Worm (Caenorhabditis elegans) whole organism, L2 larva: Measurements from ENCODE around the gene nhr-94.

Source experiments
- C34F6.9 ChIP-seq: fragments of 150-350 bp; optimal IDR thresholded peaks from 2 replicates; lab custom pipeline; 2014; ENCODE audit warnings: missing biosample characterization, missing genetic modification characterization
- F13H6.1 ChIP-seq: sonication (generic microtip); optimal IDR thresholded peaks from 2 replicates; lab custom pipeline; 2016; ENCODE audit warnings: missing genetic modification characterization, missing compliant biosample characterization
- R02D3.7 ChIP-seq: fragments of 150-350 bp; optimal IDR thresholded peaks from 2 replicates; lab custom pipeline; 2014; ENCODE audit warnings: missing biosample characterization, missing genetic modification characterization
- Y55F3AM.14 ChIP-seq: fragments of 200-800 bp; sonication (Bioruptor generic); optimal IDR thresholded peaks from 2 replicates; lab custom pipeline; 2018; ENCODE audit warnings: mild to moderate bottlenecking, missing genetic modification characterization, missing compliant biosample characterization
- ZK546.5 ChIP-seq: sonication (generic microtip); optimal IDR thresholded peaks from 2 replicates; lab custom pipeline; 2017; ENCODE audit warnings: missing biosample characterization, missing genetic modification characterization
- alr-1 ChIP-seq: fragments of 150-350 bp; optimal IDR thresholded peaks from 2 replicates; lab custom pipeline; 2014; ENCODE audit warnings: missing biosample characterization, missing genetic modification characterization
- aly-2 ChIP-seq: fragments of 150-350 bp; optimal IDR thresholded peaks from 2 replicates; lab custom pipeline; 2014; ENCODE audit warnings: missing biosample characterization, missing genetic modification characterization
- ama-1 ChIP-seq: fragments of 150-350 bp; optimal IDR thresholded peaks from 2 replicates; lab custom pipeline; 2018; ENCODE audit warnings: inconsistent platforms
- blmp-1 ChIP-seq: sonication (generic microtip); optimal IDR thresholded peaks from 2 replicates; lab custom pipeline; 2017; ENCODE audit warnings: missing genetic modification characterization, mild to moderate bottlenecking, missing compliant biosample characterization, antibody characterized with exemption, moderate library complexity; ENCODE audit not compliant: insufficient read depth
- ceh-16 ChIP-seq: fragments of 150-350 bp; optimal IDR thresholded peaks from 2 replicates; lab custom pipeline; 2014; ENCODE audit warnings: missing biosample characterization, missing genetic modification characterization
- crh-2 ChIP-seq: sonication (generic microtip); optimal IDR thresholded peaks from 2 replicates; lab custom pipeline; 2017; ENCODE audit warnings: missing biosample characterization, missing genetic modification characterization
- egl-27 ChIP-seq: sonication (generic microtip); optimal IDR thresholded peaks from 3 replicates; lab custom pipeline; 2017; ENCODE audit warnings: missing biosample characterization, missing genetic modification reagents, missing genetic modification characterization
- gmeb-1 ChIP-seq: fragments of 150-350 bp; optimal IDR thresholded peaks from 2 replicates; lab custom pipeline; 2014; ENCODE audit warnings: missing biosample characterization, missing genetic modification characterization
- lin-11 ChIP-seq: fragments of 150-350 bp; sonication (generic microtip); optimal IDR thresholded peaks from 2 replicates; lab custom pipeline; 2014; ENCODE audit warnings: missing biosample characterization, missing genetic modification characterization, inconsistent platforms, mixed read lengths
- lin-13 ChIP-seq: fragments of 150-350 bp; optimal IDR thresholded peaks from 2 replicates; lab custom pipeline; 2014; ENCODE audit warnings: missing biosample characterization, missing genetic modification reagents, missing genetic modification characterization
- lin-39 ChIP-seq: fragments of 150-350 bp; optimal IDR thresholded peaks from 2 replicates; lab custom pipeline; 2014; ENCODE audit warnings: missing biosample characterization, missing genetic modification reagents, missing genetic modification characterization
- lsy-2 ChIP-seq, 2 experiments: fragments of 150-350 bp in 1 of 2; sonication (generic microtip) in 1 of 2; optimal IDR thresholded peaks; 2 replicates each; lab custom pipeline; 2014 to 2017; ENCODE audit warnings: missing biosample characterization in 2 of 2, missing genetic modification characterization in 2 of 2
- mab-5 ChIP-seq: fragments of 150-350 bp; optimal IDR thresholded peaks from 2 replicates; lab custom pipeline; 2014; ENCODE audit warnings: missing biosample characterization, missing genetic modification characterization
- mbf-1 ChIP-seq: sonication (generic microtip); optimal IDR thresholded peaks from 2 replicates; lab custom pipeline; 2017; ENCODE audit warnings: missing biosample characterization, missing genetic modification characterization
- mdl-1 ChIP-seq, 2 experiments: fragments of 150-350 bp in 1 of 2; sonication (generic microtip) in 1 of 2; optimal IDR thresholded peaks; 2 replicates each; lab custom pipeline; 2017; ENCODE audit warnings: missing biosample characterization in 2 of 2, missing genetic modification characterization in 2 of 2
- nhr-10 ChIP-seq: sonication (generic microtip); optimal IDR thresholded peaks from 2 replicates; lab custom pipeline; 2017; ENCODE audit warnings: missing biosample characterization, missing genetic modification characterization
- nhr-11 ChIP-seq: fragments of 150-350 bp; optimal IDR thresholded peaks from 2 replicates; lab custom pipeline; 2014; ENCODE audit warnings: missing biosample characterization, missing genetic modification characterization
- nhr-12 ChIP-seq: fragments of 150-350 bp; optimal IDR thresholded peaks from 2 replicates; lab custom pipeline; 2014; ENCODE audit warnings: missing biosample characterization, missing genetic modification characterization
- nhr-129 ChIP-seq: fragments of 150-350 bp; optimal IDR thresholded peaks from 2 replicates; lab custom pipeline; 2014; ENCODE audit warnings: missing biosample characterization, missing genetic modification characterization
- nhr-21 ChIP-seq: fragments of 150-350 bp; optimal IDR thresholded peaks from 2 replicates; lab custom pipeline; 2014; ENCODE audit warnings: missing biosample characterization, missing genetic modification characterization
- nhr-23 ChIP-seq: fragments of 150-350 bp; optimal IDR thresholded peaks from 2 replicates; lab custom pipeline; 2014; ENCODE audit warnings: missing biosample characterization, missing genetic modification reagents, missing genetic modification characterization
- nhr-237 ChIP-seq: fragments of 150-350 bp; optimal IDR thresholded peaks from 2 replicates; lab custom pipeline; 2014; ENCODE audit warnings: missing biosample characterization, missing genetic modification characterization
- nhr-25 ChIP-seq: fragments of 150-350 bp; sonication (generic microtip); optimal IDR thresholded peaks from 3 replicates; lab custom pipeline; 2014; ENCODE audit warnings: missing biosample characterization, missing genetic modification characterization
- nhr-6 ChIP-seq: fragments of 150-350 bp; optimal IDR thresholded peaks from 2 replicates; lab custom pipeline; 2014; ENCODE audit warnings: missing biosample characterization, missing genetic modification characterization
- nhr-77 ChIP-seq: fragments of 150-350 bp; optimal IDR thresholded peaks from 2 replicates; lab custom pipeline; 2014; ENCODE audit warnings: missing biosample characterization, missing genetic modification characterization
- peb-1 ChIP-seq: fragments of 150-350 bp; optimal IDR thresholded peaks from 2 replicates; lab custom pipeline; 2014; ENCODE audit warnings: missing biosample characterization, missing genetic modification characterization
- sem-4 ChIP-seq: fragments of 150-350 bp; optimal IDR thresholded peaks from 2 replicates; lab custom pipeline; 2014; ENCODE audit warnings: missing biosample characterization, missing genetic modification reagents, missing genetic modification characterization
- skn-1 ChIP-seq: sonication (generic microtip); optimal IDR thresholded peaks from 2 replicates; lab custom pipeline; 2017; ENCODE audit warnings: missing biosample characterization, missing genetic modification characterization
- sma-9 ChIP-seq, 2 experiments: fragments of 150-350 bp in 1 of 2; sonication (generic microtip) in 1 of 2; optimal IDR thresholded peaks; 2 replicates each; lab custom pipeline; 2014 to 2016; ENCODE audit warnings: missing genetic modification characterization in 2 of 2, mild to moderate bottlenecking in 1 of 2, missing biosample characterization in 1 of 2, missing compliant biosample characterization in 1 of 2, missing genetic modification reagents in 1 of 2, moderate library complexity in 1 of 2
- snpc-4 ChIP-seq: fragments of 150-350 bp; optimal IDR thresholded peaks from 2 replicates; lab custom pipeline; 2014; ENCODE audit warnings: missing biosample characterization, missing genetic modification characterization
- unc-39 ChIP-seq: fragments of 150-350 bp; optimal IDR thresholded peaks from 2 replicates; lab custom pipeline; 2014; ENCODE audit warnings: missing biosample characterization, missing genetic modification characterization
- unc-55 ChIP-seq: fragments of 150-350 bp; sonication (generic microtip); optimal IDR thresholded peaks from 3 replicates; lab custom pipeline; 2014; ENCODE audit warnings: missing biosample characterization, missing genetic modification reagents, missing genetic modification characterization
- unc-62 ChIP-seq: fragments of 150-350 bp; optimal IDR thresholded peaks from 2 replicates; lab custom pipeline; 2014; ENCODE audit warnings: missing biosample characterization, missing genetic modification reagents, missing genetic modification characterization
- zag-1 ChIP-seq: fragments of 150-350 bp; optimal IDR thresholded peaks from 2 replicates; lab custom pipeline; 2014; ENCODE audit warnings: missing biosample characterization, missing genetic modification characterization
- ztf-1 ChIP-seq: fragments of 200-800 bp; sonication (Bioruptor generic); conservative IDR thresholded peaks from 2 replicates; pipeline ENCODE4 v1.3.6; 2022; ENCODE audit warnings: missing genetic modification characterization, missing compliant biosample characterization
- ztf-4 ChIP-seq: fragments of 150-350 bp; optimal IDR thresholded peaks from 2 replicates; lab custom pipeline; 2014; ENCODE audit warnings: missing biosample characterization, missing genetic modification characterization

The nhr-94 gene

ce11 chrV:7730488-7730887 is 44.4 kb upstream of the nhr-94 start (continued):
- TF ChIP-seq zag-1 (tag; lab: Kevin White, UChicago) (no peak), egl-27 (tag; lab: Kevin White, UChicago) (no peak), nhr-11 (tag; lab: Kevin White, UChicago) (no peak), R02D3.7 (tag; lab: Kevin White, UChicago) (no peak), nhr-237 (tag; lab: Kevin White, UChicago) (no peak), nhr-77 (tag; lab: Kevin White, UChicago) (no peak), nhr-6 (tag; lab: Kevin White, UChicago) (peak; percentile 20), C34F6.9 (tag; lab: Kevin White, UChicago) (peak; percentile 15), nhr-129 (peak; percentile 67), ztf-1 (GFP tag; lab: Robert Waterston, UW) (no peak), nhr-12 (no peak), F13H6.1 (peak; percentile 68), lin-11 (tag; lab: Kevin White, UChicago) (no peak), nhr-23 (no peak), unc-39 (tag; lab: Kevin White, UChicago) (no peak), ztf-4 (tag; lab: Kevin White, UChicago) (peak; percentile 63), gmeb-1 (peak; percentile 42), mab-5 (tag; lab: Kevin White, UChicago) (no peak), ceh-16 (tag; lab: Kevin White, UChicago) (no peak), mdl-1 (tag; optimal IDR thresholded peaks at IDR 0.05; lab: Kevin White, UChicago) (no peak), ama-1 (lab: Kevin White, UChicago) (peak; percentile 61), aly-2 (tag; lab: Kevin White, UChicago) (no peak)

ce11 chrV:7728679-7729027 is 42.5 kb upstream of the nhr-94 start, which contains the start of gene Y97E10C.1:
Y97E10C.1 (plus strand) TSS chrV:7728879.
- TF ChIP-seq ama-1 (lab: Kevin White, UChicago) (no peak), ztf-1 (GFP tag; lab: Robert Waterston, UW) (no peak), nhr-77 (tag; lab: Kevin White, UChicago) (no peak), alr-1 (tag; lab: Kevin White, UChicago) (no peak), C34F6.9 (tag; lab: Kevin White, UChicago) (no peak), zag-1 (tag; lab: Kevin White, UChicago) (no peak), blmp-1 (tag; lab: Kevin White, UChicago) (no peak), lin-13 (no peak), lin-11 (tag; lab: Kevin White, UChicago) (no peak), snpc-4 (tag; lab: Kevin White, UChicago) (no peak), Y55F3AM.14 (no peak), peb-1 (no peak), nhr-21 (no peak), nhr-6 (tag; lab: Kevin White, UChicago) (no peak), ceh-16 (tag; lab: Kevin White, UChicago) (no peak), gmeb-1 (no peak)

- TF ChIP-seq mbf-1 (tag; lab: Kevin White, UChicago): no peak
- TF ChIP-seq lin-11 (tag; lab: Kevin White, UChicago): peak; percentile 41
- TF ChIP-seq F13H6.1: peak; percentile 94
- TF ChIP-seq ZK546.5 (tag; lab: Kevin White, UChicago): peak; percentile 8
- TF ChIP-seq zag-1 (tag; lab: Kevin White, UChicago): peak; percentile 93
- peak; percentile 85 for TF ChIP-seq blmp-1 (tag; lab: Kevin White, UChicago)
- no peak for TF ChIP-seq unc-62 (GFP tag; lab: Kevin White, UChicago)
- TF ChIP-seq mdl-1 (tag; optimal IDR thresholded peaks at IDR 0.05; lab: Kevin White, UChicago): peak; percentile 68
- TF ChIP-seq Y55F3AM.14: peak; percentile 88
- TF ChIP-seq crh-2 (tag; lab: Kevin White, UChicago): peak; percentile 78
- no peak for TF ChIP-seq lin-39 (tag; lab: Kevin White, UChicago)
- TF ChIP-seq sma-9 (GFP tag; optimal IDR thresholded peaks at IDR 0.05; lab: Kevin White, UChicago): peak; percentile 89
- TF ChIP-seq sma-9 (tag; optimal IDR thresholded peaks at IDR 0.05; lab: Kevin White, UChicago): no peak
- peak; percentile 44 for TF ChIP-seq nhr-21
- peak; percentile 42 for TF ChIP-seq egl-27 (tag; lab: Kevin White, UChicago)
- TF ChIP-seq nhr-25 (tag; lab: Kevin White, UChicago): peak; percentile 52
- peak; percentile 50 for TF ChIP-seq sem-4 (tag; lab: Kevin White, UChicago)
- no peak for TF ChIP-seq nhr-6 (tag; lab: Kevin White, UChicago)
- peak; percentile 94 for TF ChIP-seq C34F6.9 (tag; lab: Kevin White, UChicago)
- peak; percentile 51 to 75 for TF ChIP-seq lsy-2 (tag; optimal IDR thresholded peaks at IDR 0.05; lab: Kevin White, UChicago)
- TF ChIP-seq nhr-10: no peak
- TF ChIP-seq lin-13: peak; percentile 71
- no peak for TF ChIP-seq R02D3.7 (tag; lab: Kevin White, UChicago)
- TF ChIP-seq ztf-1 (GFP tag; lab: Robert Waterston, UW): no peak
- TF ChIP-seq snpc-4 (tag; lab: Kevin White, UChicago): no peak
- TF ChIP-seq nhr-129: peak; percentile 91
- peak; percentile 88 for TF ChIP-seq unc-55 (GFP tag; lab: Kevin White, UChicago)
- peak; percentile 77 for TF ChIP-seq mab-5 (tag; lab: Kevin White, UChicago)
- peak; percentile 67 for TF ChIP-seq ztf-4 (tag; lab: Kevin White, UChicago)
- no peak for TF ChIP-seq skn-1 (tag; lab: Kevin White, UChicago)
- no peak for TF ChIP-seq unc-39 (tag; lab: Kevin White, UChicago)
- TF ChIP-seq, all 48 proteins: peak for 20
Observed at ce11 chrV:7728003-7728678, 42.0 kb upstream of the nhr-94 start.
